Fruit fly (Drosophila melanogaster) whole organism, embryonic: ENCODE data around the gene CG10510.

Experiments
- ATbp ChIP-seq: fragments of 200-800 bp; sonication (Bioruptor generic); optimal IDR thresholded peaks from 2 replicates; lab custom pipeline; 2017; ENCODE audit warnings: missing biosample characterization, mild to moderate bottlenecking, missing genetic modification characterization, missing genetic modification reagents
- Abd-B ChIP-seq: fragments of 200-800 bp; sonication (Bioruptor generic); optimal IDR thresholded peaks from 2 replicates; lab custom pipeline; 2018; ENCODE audit warnings: missing biosample characterization, mild to moderate bottlenecking, missing genetic modification characterization, moderate library complexity
- CG10543 ChIP-seq: fragments of 200-800 bp; sonication (Bioruptor generic); optimal IDR thresholded peaks from 3 replicates; lab custom pipeline; 2017; ENCODE audit warnings: missing biosample characterization, mild to moderate bottlenecking, missing genetic modification characterization, moderate library complexity
- CG11504 ChIP-seq: fragments of 200-800 bp; sonication (Bioruptor generic); optimal IDR thresholded peaks from 3 replicates; lab custom pipeline; 2019; ENCODE audit warnings: missing biosample characterization, mild to moderate bottlenecking, missing genetic modification characterization, moderate library complexity
- CG11695 ChIP-seq: fragments of 200-800 bp; sonication (Bioruptor generic); IDR thresholded peaks from 3 replicates; pipeline ENCODE4 v1.3.6; 2022; ENCODE audit warnings: missing biosample characterization, missing genetic modification characterization
- CG12155 ChIP-seq: fragments of 200-800 bp; sonication (Bioruptor generic); optimal IDR thresholded peaks from 3 replicates; lab custom pipeline; 2016; ENCODE audit warnings: missing biosample characterization, missing genetic modification characterization
- CG15696 ChIP-seq: fragments of 200-800 bp; sonication (Bioruptor generic); optimal IDR thresholded peaks from 2 replicates; lab custom pipeline; 2019; ENCODE audit warnings: missing biosample characterization, mild to moderate bottlenecking, missing genetic modification characterization, moderate library complexity
- CG1603 ChIP-seq: fragments of 200-800 bp; sonication (Bioruptor generic); optimal IDR thresholded peaks from 2 replicates; lab custom pipeline; 2019; ENCODE audit warnings: missing biosample characterization, mild to moderate bottlenecking, missing genetic modification characterization, moderate library complexity
- CG17328 ChIP-seq: fragments of 200-800 bp; sonication (Bioruptor generic); IDR thresholded peaks from 2 replicates; pipeline ENCODE4 v1.3.6; 2022; ENCODE audit warnings: missing biosample characterization, missing genetic modification characterization
- CG17359 ChIP-seq: fragments of 200-800 bp; sonication (Bioruptor generic); optimal IDR thresholded peaks from 3 replicates; lab custom pipeline; 2018; ENCODE audit warnings: missing biosample characterization, mild to moderate bottlenecking, missing genetic modification characterization, moderate library complexity
- CG18476 ChIP-seq: fragments of 200-800 bp; sonication (Bioruptor generic); optimal IDR thresholded peaks from 2 replicates; lab custom pipeline; 2016; ENCODE audit warnings: missing biosample characterization, mild to moderate bottlenecking, missing genetic modification characterization
- CG18599 ChIP-seq: fragments of 200-800 bp; sonication (Bioruptor generic); optimal IDR thresholded peaks from 3 replicates; lab custom pipeline; 2017; ENCODE audit warnings: missing biosample characterization, missing genetic modification characterization, mild to moderate bottlenecking, moderate library complexity, missing genetic modification reagents
- CG2120 ChIP-seq: fragments of 200-800 bp; sonication (Bioruptor generic); optimal IDR thresholded peaks from 3 replicates; lab custom pipeline; 2016; ENCODE audit warnings: missing biosample characterization, missing genetic modification characterization
- CG3726 ChIP-seq: fragments of 200-800 bp; sonication (Bioruptor generic); IDR thresholded peaks from 3 replicates; pipeline ENCODE4, ENCODE4 v1.3.6; 2022; ENCODE audit warnings: missing biosample characterization, missing genetic modification characterization
- CG5953 ChIP-seq: fragments of 200-800 bp; sonication (Bioruptor generic); IDR thresholded peaks from 2 replicates; pipeline ENCODE4 v1.3.6; 2022; ENCODE audit warnings: missing biosample characterization, missing genetic modification characterization
- CG6683 ChIP-seq: fragments of 200-800 bp; sonication (Bioruptor generic); optimal IDR thresholded peaks from 2 replicates; lab custom pipeline; 2017; ENCODE audit warnings: missing biosample characterization, mild to moderate bottlenecking, missing genetic modification characterization, missing genetic modification reagents
- CG6689 ChIP-seq: fragments of 200-800 bp; sonication (Bioruptor generic); IDR thresholded peaks from 2 replicates; pipeline ENCODE4 v1.3.6; 2022; ENCODE audit warnings: missing biosample characterization, missing genetic modification characterization
- CG6791 ChIP-seq: fragments of 200-800 bp; sonication (Bioruptor generic); IDR thresholded peaks from 3 replicates; pipeline ENCODE4 v1.3.6; 2022; ENCODE audit warnings: missing biosample characterization, missing genetic modification characterization; ENCODE audit not compliant: partially characterized antibody
- CG8944 ChIP-seq: fragments of 200-800 bp; sonication (Bioruptor generic); optimal IDR thresholded peaks from 3 replicates; lab custom pipeline; 2016; ENCODE audit warnings: missing biosample characterization, missing genetic modification characterization
- CG9215 ChIP-seq: fragments of 200-800 bp; sonication (Bioruptor generic); IDR thresholded peaks from 2 replicates; pipeline ENCODE4 v1.3.6; 2022; ENCODE audit warnings: missing biosample characterization, missing genetic modification characterization
- D ChIP-seq, 2 experiments: fragments of 200-800 bp in 1 of 2; fragments of >200 bp in 1 of 2; sonication (Bioruptor generic) in 1 of 2; optimal IDR thresholded peaks; 2 replicates in 1 of 2; 3 replicates in 1 of 2; lab custom pipeline; 2017; ENCODE audit warnings: mild to moderate bottlenecking in 1 of 2, missing biosample characterization in 1 of 2, missing genetic modification characterization in 1 of 2, missing genetic modification reagents in 1 of 2
- Dref ChIP-seq: fragments of 200-800 bp; sonication (Bioruptor generic); IDR thresholded peaks from 2 replicates; pipeline ENCODE4 v1.3.6; 2022; ENCODE audit warnings: missing biosample characterization, missing genetic modification characterization
- Drgx ChIP-seq: fragments of 200-800 bp; sonication (Bioruptor generic); IDR thresholded peaks from 2 replicates; pipeline ENCODE4 v1.3.6; 2022; ENCODE audit warnings: missing biosample characterization, missing genetic modification characterization
- Fer1 ChIP-seq: fragments of 200-800 bp; sonication (Bioruptor generic); optimal IDR thresholded peaks from 2 replicates; lab custom pipeline; 2017; ENCODE audit warnings: missing biosample characterization, mild to moderate bottlenecking, missing genetic modification characterization
- Gug ChIP-seq: fragments of 200-800 bp; sonication (Bioruptor generic); IDR thresholded peaks from 4 replicates; pipeline ENCODE4 v1.3.6; 2022; ENCODE audit warnings: missing biosample characterization, missing genetic modification characterization
- Kr ChIP-seq: fragments of 200-800 bp; sonication (Bioruptor generic); optimal IDR thresholded peaks from 2 replicates; lab custom pipeline; 2017; ENCODE audit warnings: missing biosample characterization, mild to moderate bottlenecking, missing genetic modification characterization
- Nf-YA ChIP-seq: fragments of 200-800 bp; sonication (Bioruptor generic); IDR thresholded peaks from 2 replicates; pipeline ENCODE4 v1.3.6; 2022; ENCODE audit warnings: missing biosample characterization, missing genetic modification characterization
- Sox102F ChIP-seq: fragments of 200-800 bp; sonication (Bioruptor generic); optimal IDR thresholded peaks from 2 replicates; lab custom pipeline; 2018; ENCODE audit warnings: missing biosample characterization, mild to moderate bottlenecking, missing genetic modification characterization, moderate library complexity
- Xbp1 ChIP-seq: fragments of 200-800 bp; sonication (Bioruptor generic); optimal IDR thresholded peaks from 3 replicates; lab custom pipeline; 2016; ENCODE audit warnings: missing biosample characterization, mild to moderate bottlenecking, missing genetic modification characterization
- ase ChIP-seq: fragments of 200-800 bp; sonication (Bioruptor generic); IDR thresholded peaks from 3 replicates; pipeline ENCODE4 v1.3.6; 2022; ENCODE audit warnings: missing biosample characterization, missing genetic modification characterization
- bsh ChIP-seq, 2 experiments: fragments of 200-800 bp; sonication (Bioruptor generic); optimal IDR thresholded peaks; 2 replicates each; lab custom pipeline; 2017 to 2018; ENCODE audit warnings: mild to moderate bottlenecking in 2 of 2, missing biosample characterization in 2 of 2, missing genetic modification characterization in 2 of 2, moderate library complexity in 1 of 2
- chinmo ChIP-seq: fragments of 200-800 bp; sonication (Bioruptor generic); IDR thresholded peaks from 4 replicates; pipeline ENCODE4 v1.3.6; 2022; ENCODE audit warnings: missing biosample characterization, missing genetic modification characterization; ENCODE audit not compliant: partially characterized antibody
- dimm ChIP-seq: fragments of 200-800 bp; sonication (Bioruptor generic); IDR thresholded peaks from 2 replicates; pipeline ENCODE4 v1.3.6; 2022; ENCODE audit warnings: missing biosample characterization, missing genetic modification characterization
- dmrt99B ChIP-seq: fragments of 200-800 bp; sonication (Bioruptor generic); optimal IDR thresholded peaks from 2 replicates; lab custom pipeline; 2018; ENCODE audit warnings: missing biosample characterization, mild to moderate bottlenecking, missing genetic modification characterization, moderate library complexity
- fd3F ChIP-seq: fragments of 200-800 bp; sonication (Bioruptor generic); optimal IDR thresholded peaks from 2 replicates; lab custom pipeline; 2018; ENCODE audit warnings: missing biosample characterization, mild to moderate bottlenecking, missing genetic modification characterization, moderate library complexity
- gem ChIP-seq: fragments of 200-800 bp; sonication (Bioruptor generic); optimal IDR thresholded peaks from 2 replicates; lab custom pipeline; 2019; ENCODE audit warnings: missing biosample characterization, mild to moderate bottlenecking, missing genetic modification characterization, moderate library complexity
- h ChIP-seq: fragments of >200 bp; optimal IDR thresholded peaks from 2 replicates; lab custom pipeline; 2017
- mld ChIP-seq: fragments of 200-800 bp; sonication (Bioruptor generic); IDR thresholded peaks from 3 replicates; pipeline ENCODE4 v1.3.6; 2022; ENCODE audit warnings: missing biosample characterization, missing genetic modification characterization; ENCODE audit not compliant: partially characterized antibody
- pan ChIP-seq, 4 experiments: fragments of >200 bp in 3 of 4; fragments of 200-800 bp in 1 of 4; sonication (Bioruptor generic) in 1 of 4; optimal IDR thresholded peaks in 3 of 4; IDR thresholded peaks in 1 of 4; 2 replicates each; pipeline versions ENCODE4 v1.3.6 to Lab custom; 2017 to 2022; ENCODE audit warnings: missing biosample characterization in 2 of 4, missing genetic modification characterization in 2 of 4, mixed read lengths in 1 of 4
- peb ChIP-seq: fragments of 200-800 bp; sonication (Bioruptor generic); IDR thresholded peaks from 2 replicates; pipeline ENCODE4 v1.3.6; 2022; ENCODE audit warnings: missing biosample characterization, missing genetic modification characterization
- pros ChIP-seq: fragments of 200-800 bp; sonication (Bioruptor generic); optimal IDR thresholded peaks from 3 replicates; lab custom pipeline; 2019; ENCODE audit warnings: missing biosample characterization, mild to moderate bottlenecking, missing genetic modification characterization, moderate library complexity
- row ChIP-seq: fragments of 200-800 bp; sonication (Bioruptor generic); IDR thresholded peaks from 3 replicates; pipeline ENCODE4 v1.3.6; 2022; ENCODE audit warnings: missing biosample characterization, missing genetic modification characterization
- sisA ChIP-seq: fragments of 200-800 bp; sonication (Bioruptor generic); IDR thresholded peaks from 2 replicates; pipeline ENCODE4 v1.3.6; 2022; ENCODE audit warnings: missing biosample characterization, missing genetic modification characterization
- slbo ChIP-seq: fragments of 200-800 bp; sonication (Bioruptor generic); IDR thresholded peaks from 2 replicates; pipeline ENCODE4 v1.3.6; 2022; ENCODE audit warnings: missing biosample characterization, missing genetic modification characterization
- slou ChIP-seq: fragments of 200-800 bp; sonication (Bioruptor generic); optimal IDR thresholded peaks from 3 replicates; lab custom pipeline; 2016; ENCODE audit warnings: missing biosample characterization, missing genetic modification characterization
- tin ChIP-seq: fragments of 200-800 bp; sonication (Bioruptor generic); optimal IDR thresholded peaks from 3 replicates; lab custom pipeline; 2016; ENCODE audit warnings: missing biosample characterization, missing genetic modification characterization
- usp ChIP-seq: fragments of >200 bp; optimal IDR thresholded peaks from 2 replicates; lab custom pipeline; 2017; ENCODE audit warnings: missing biosample characterization, missing genetic modification characterization
- zen2 ChIP-seq: fragments of 200-800 bp; sonication (Bioruptor generic); IDR thresholded peaks from 3 replicates; pipeline ENCODE4 v1.3.6; 2022; ENCODE audit warnings: missing biosample characterization, missing genetic modification characterization; ENCODE audit not compliant: partially characterized antibody
- zfh1 ChIP-seq: fragments of 200-800 bp; sonication (Bioruptor generic); IDR thresholded peaks from 3 replicates; pipeline ENCODE4 v1.3.6; 2022; ENCODE audit warnings: missing biosample characterization, missing genetic modification characterization

CG10510 gene

DNA sequence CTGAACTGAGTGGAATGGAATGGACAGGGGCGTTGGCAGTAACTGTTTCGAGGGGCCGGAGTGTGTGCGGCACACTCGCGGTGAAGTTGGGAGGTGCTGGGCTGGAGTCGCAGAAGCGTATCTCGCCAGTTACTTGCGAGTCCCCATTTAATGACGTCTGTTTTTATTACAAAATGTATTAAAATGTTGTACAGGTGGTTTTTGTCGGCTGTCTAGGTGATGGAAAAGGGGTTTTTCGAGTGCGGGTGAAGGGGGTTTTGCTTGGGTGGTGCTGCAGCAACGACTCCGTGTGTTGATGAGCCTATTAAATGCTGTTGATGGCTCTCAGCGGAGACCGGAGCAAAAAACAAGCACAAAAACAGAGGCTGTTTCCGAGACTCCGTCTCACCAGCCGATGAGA, 41.5 kb upstream of the CG10510 start (continued):
- TF ChIP-seq CG9215 (GFP tag; lab: Robert Waterston, UW) (0 out of 2 replicates have a peak, but pooled peaks have one; percentile 17), zfh1 (GFP tag; lab: Robert Waterston, UW) (peak; percentile 49; the same call in 1 of the 3 replicates), peb (GFP tag; lab: Robert Waterston, UW) (peak; percentile 18; the same call in 1 of the 2 replicates), Abd-B (GFP tag; lab: Kevin White, UChicago) (peak; percentile 66), ATbp (GFP tag; lab: Kevin White, UChicago) (no peak), pros (GFP tag; lab: Kevin White, UChicago) (peak; percentile 17), CG6791 (no peak), CG17328 (peak; percentile 17; the same call in 1 of the 2 replicates), CG10543 (GFP tag; lab: Kevin White, UChicago) (peak; percentile 47), gem (peak; percentile 27), sisA (peak; percentile 28; the same call in 1 of the 2 replicates), CG6689 (peak; percentile 48), tin (GFP tag; lab: Kevin White, UChicago) (peak; percentile 31), CG2120 (GFP tag; lab: Kevin White, UChicago) (peak; percentile 36), slou (GFP tag; lab: Kevin White, UChicago) (no peak), dmrt99B (peak; percentile 20), ase (GFP tag; lab: Robert Waterston, UW) (0 out of 3 replicates have a peak, but pooled peaks have one; percentile 19), Xbp1 (GFP tag; lab: Kevin White, UChicago) (peak; percentile 13), CG12155 (GFP tag; lab: Kevin White, UChicago) (no peak), h (lab: Kevin White, UChicago) (no peak), mld (no peak), Gug (GFP tag; lab: Robert Waterston, UW) (peak; percentile 44; the same call in 1 of the 4 replicates), CG5953 (GFP tag; lab: Robert Waterston, UW) (0 out of 2 replicates have a peak, but pooled peaks have one; percentile 13), CG15696 (no peak), CG18599 (GFP tag; lab: Kevin White, UChicago) (peak; percentile 20), zen2 (no peak), CG8944 (GFP tag; lab: Kevin White, UChicago) (no peak), Fer1 (GFP tag; lab: Kevin White, UChicago) (peak; percentile 8), CG1603 (tag; lab: Kevin White, UChicago) (peak; percentile 25), chinmo (GFP tag; lab: Robert Waterston, UW) (0 out of 4 replicates have a peak, but pooled peaks have one; percentile 60), CG18476 (GFP tag; lab: Kevin White, UChicago) (no peak), Nf-YA (GFP tag; lab: Robert Waterston, UW) (no peak), bsh (GFP tag; optimal IDR thresholded peaks at IDR 0.05; lab: Kevin White, UChicago) (peak; percentile 18 to 42), slbo (GFP tag; lab: Robert Waterston, UW) (peak; percentile 33; the same call in 1 of the 2 replicates), pan (optimal IDR thresholded peaks at IDR 0.05; lab: Kevin White, UChicago) (no peak), pan (GFP tag; optimal IDR thresholded peaks at IDR 0.05 in 1 of 2, IDR thresholded peaks at IDR 0.05 in 1 of 2) (peak in 1 of 2 experiments; percentile 25), usp (no peak), CG11504 (peak; percentile 18), CG6683 (no peak), CG11695 (GFP tag; lab: Robert Waterston, UW) (0 out of 3 replicates have a peak, but pooled peaks have one; percentile 45), Kr (no peak), dimm (GFP tag; lab: Robert Waterston, UW) (no peak), CG3726 (GFP tag; lab: Robert Waterston, UW) (no peak), Dref (no peak), Sox102F (GFP tag; lab: Kevin White, UChicago) (peak; percentile 36), row (GFP tag; lab: Robert Waterston, UW) (peak; percentile 44; the same call in 2 of the 3 replicates), CG17359 (peak; percentile 15), fd3F (no peak), Drgx (GFP tag; lab: Robert Waterston, UW) (peak; percentile 41), D (optimal IDR thresholded peaks at IDR 0.05; lab: Kevin White, UChicago) (no peak), D (GFP tag; optimal IDR thresholded peaks at IDR 0.05; lab: Kevin White, UChicago) (no peak)
